Fruit fly (Drosophila melanogaster): ENCODE results near the gene Pvr.

dm6 chr2L:8211070-8211469 is 28.6 kb downstream of the Pvr start, which contains the start of gene Ssb-c31a:
- TF ChIP-seq CG8478 (optimal IDR thresholded peaks at IDR 0.05) (no peak), CTCF (optimal IDR thresholded peaks at IDR 0.05) (no peak)
